Worm (Caenorhabditis elegans): ENCODE data around the gene ZK945.7.

The ZK945.7 gene

ce11 chrII:10095224-10095623 is 13.1 kb downstream of the ZK945.7 start:
- peak; percentile 68 for TF ChIP-seq nhr-80 (tag; optimal IDR thresholded peaks at IDR 0.05)
- no peak for TF ChIP-seq ztf-22 (GFP tag; optimal IDR thresholded peaks at IDR 0.05)
- TF ChIP-seq ceh-40 (GFP tag; IDR thresholded peaks at IDR 0.05): no peak
- peak; percentile 73 for TF ChIP-seq unc-62 (GFP tag; optimal IDR thresholded peaks at IDR 0.05)

ce11 chrII:10094190-10094923 is 13.9 kb downstream of the ZK945.7 start, which contains the start of gene lact-2:
lact-2 (plus strand) TSS chrII:10094873.
- TF ChIP-seq nhr-120 (GFP tag; IDR thresholded peaks at IDR 0.05) (no peak), somi-1 (GFP tag; optimal IDR thresholded peaks at IDR 0.05) (no peak), nhr-27 (tag; optimal IDR thresholded peaks at IDR 0.05) (no peak), madf-8 (GFP tag; conservative IDR thresholded peaks at IDR 0.05) (no peak), nhr-80 (tag; optimal IDR thresholded peaks at IDR 0.05) (peak; percentile 78), lin-40 (tag; optimal IDR thresholded peaks at IDR 0.05) (no peak)

ce11 chrII:10093120-10093519 is 15.2 kb downstream of the ZK945.7 start:
- TF ChIP-seq madf-10 (tag; optimal IDR thresholded peaks at IDR 0.05): no peak
- no peak for TF ChIP-seq die-1 (tag; optimal IDR thresholded peaks at IDR 0.05)
- TF ChIP-seq B0019.2 (GFP tag; conservative IDR thresholded peaks at IDR 0.05): no peak
- TF ChIP-seq mes-4 (tag; optimal IDR thresholded peaks at IDR 0.05): no peak
- no peak for TF ChIP-seq ztf-18 (tag; optimal IDR thresholded peaks at IDR 0.05)
- TF ChIP-seq efl-1 (GFP tag; optimal IDR thresholded peaks at IDR 0.05): no peak
- TF ChIP-seq snpc-1.1 (tag; optimal IDR thresholded peaks at IDR 0.05; ENCODE audit: insufficient read depth): no peak
- TF ChIP-seq gei-17 (GFP tag; optimal IDR thresholded peaks at IDR 0.05): no peak
- TF ChIP-seq dox-1 (GFP tag; IDR thresholded peaks at IDR 0.05): no peak
- TF ChIP-seq lsl-1 (GFP tag; optimal IDR thresholded peaks at IDR 0.05): no peak
- no peak for TF ChIP-seq aptf-2 (GFP tag; conservative IDR thresholded peaks at IDR 0.05)
- no peak for TF ChIP-seq Y53G8AR.9 (GFP tag; conservative IDR thresholded peaks at IDR 0.05)
- no peak for TF ChIP-seq F57C9.4 (tag; optimal IDR thresholded peaks at IDR 0.05)
- no peak for TF ChIP-seq somi-1 (GFP tag; optimal IDR thresholded peaks at IDR 0.05)
- TF ChIP-seq ztf-28 (GFP tag; IDR thresholded peaks at IDR 0.05): no peak
- no peak for TF ChIP-seq K11D2.4 (GFP tag; IDR thresholded peaks at IDR 0.05)
- TF ChIP-seq tbx-9 (tag; optimal IDR thresholded peaks at IDR 0.05; ENCODE audit: borderline replicate concordance): no peak
- TF ChIP-seq pbrm-1 (GFP tag; IDR thresholded peaks at IDR 0.05): no peak
- no peak for TF ChIP-seq ztf-6 (GFP tag; IDR thresholded peaks at IDR 0.05)

ce11 chrII:10084482-10084881 is 23.8 kb downstream of the ZK945.7 start:
- TF ChIP-seq efl-1 (GFP tag; optimal IDR thresholded peaks at IDR 0.05) (no peak), hsf-1 (GFP tag; IDR thresholded peaks at IDR 0.05) (0 out of 2 replicates have a peak, but pooled peaks have one; percentile 12), ZK185.1 (tag; optimal IDR thresholded peaks at IDR 0.05; ENCODE audit: poor library complexity, severe bottlenecking) (no peak)

- TF ChIP-seq sea-2 (GFP tag; IDR thresholded peaks at IDR 0.05) (no peak), egl-44 (GFP tag; IDR thresholded peaks at IDR 0.05) (no peak), Y53F4B.3 (GFP tag; IDR thresholded peaks at IDR 0.05) (no peak), zim-3 (tag; optimal IDR thresholded peaks at IDR 0.05) (no peak), attf-6 (GFP tag; IDR thresholded peaks at IDR 0.05) (no peak), ztf-18 (tag; optimal IDR thresholded peaks at IDR 0.05) (no peak), tlf-1 (GFP tag; optimal IDR thresholded peaks at IDR 0.05) (no peak), ztf-28 (GFP tag; IDR thresholded peaks at IDR 0.05) (no peak), bed-1 (GFP tag; IDR thresholded peaks at IDR 0.05) (no peak), F10E7.11 (tag; optimal IDR thresholded peaks at IDR 0.05) (no peak), hmg-20 (GFP tag; IDR thresholded peaks at IDR 0.05) (no peak), snpc-1.3 (tag; optimal IDR thresholded peaks at IDR 0.05; ENCODE audit: insufficient read depth) (no peak), K12H6.12 (tag; optimal IDR thresholded peaks at IDR 0.05) (no peak), ama-1 (optimal IDR thresholded peaks at IDR 0.05) (no peak), ama-1 (GFP tag; optimal IDR thresholded peaks at IDR 0.05) (no peak), nhr-27 (tag; optimal IDR thresholded peaks at IDR 0.05) (no peak)
Measured at ce11 chrII:10075794-10076193, 32.5 kb downstream of the ZK945.7 start.

All from whole organism, young adult.